Worm (Caenorhabditis elegans) whole organism, mixed stage, embryonic: ENCODE results near the gene K06B4.4.

Experiments used
- elt-3 ChIP-seq: fragments of 150-350 bp; optimal IDR thresholded peaks from 2 replicates; lab custom pipeline; 2014; ENCODE audit warnings: missing biosample characterization, missing genetic modification characterization
- lin-13 ChIP-seq: fragments of 150-350 bp; optimal IDR thresholded peaks from 2 replicates; lab custom pipeline; 2014; ENCODE audit warnings: missing biosample characterization, missing genetic modification characterization
- nhr-12 ChIP-seq: fragments of 150-350 bp; optimal IDR thresholded peaks from 2 replicates; lab custom pipeline; 2014; ENCODE audit warnings: missing biosample characterization, missing genetic modification characterization
- nhr-2 ChIP-seq: fragments of 150-350 bp; optimal IDR thresholded peaks from 2 replicates; lab custom pipeline; 2014; ENCODE audit warnings: missing biosample characterization, missing genetic modification characterization
- nhr-237 ChIP-seq: fragments of 150-350 bp; optimal IDR thresholded peaks from 2 replicates; lab custom pipeline; 2014; ENCODE audit warnings: missing biosample characterization, missing genetic modification characterization
- nhr-76 ChIP-seq: sonication (generic microtip); optimal IDR thresholded peaks from 2 replicates; lab custom pipeline; 2017; ENCODE audit warnings: missing biosample characterization, missing genetic modification characterization
- pha-4 ChIP-seq: fragments of 150-350 bp; optimal IDR thresholded peaks from 2 replicates; lab custom pipeline; 2018; ENCODE audit warnings: missing biosample characterization, missing genetic modification reagents, missing genetic modification characterization
- snpc-4 ChIP-seq: fragments of 150-350 bp; optimal IDR thresholded peaks from 2 replicates; lab custom pipeline; 2014; ENCODE audit warnings: missing biosample characterization, missing genetic modification characterization
- unc-120 ChIP-seq: sonication (generic microtip); optimal IDR thresholded peaks from 2 replicates; lab custom pipeline; 2017; ENCODE audit warnings: missing genetic modification characterization, missing compliant biosample characterization; ENCODE audit not compliant: poor library complexity, severe bottlenecking
- unc-39 ChIP-seq: fragments of 150-350 bp; optimal IDR thresholded peaks from 2 replicates; lab custom pipeline; 2014; ENCODE audit warnings: missing biosample characterization, missing genetic modification characterization
- unc-62 ChIP-seq: fragments of 150-350 bp; optimal IDR thresholded peaks from 2 replicates; lab custom pipeline; 2014; ENCODE audit warnings: missing biosample characterization, missing genetic modification reagents, missing genetic modification characterization

ce11 chrV:15712385-15712784 is 43.4 kb downstream of the K06B4.4 start:
- TF ChIP-seq nhr-237 (no peak), nhr-76 (tag; lab: Kevin White, UChicago) (no peak), lin-13 (no peak), pha-4 (tag; lab: Kevin White, UChicago) (no peak), unc-62 (no peak), nhr-2 (tag; lab: Kevin White, UChicago) (no peak), nhr-12 (tag; lab: Kevin White, UChicago) (no peak), snpc-4 (tag; lab: Kevin White, UChicago) (no peak), elt-3 (tag; lab: Kevin White, UChicago) (no peak), unc-120 (tag; lab: Kevin White, UChicago) (no peak), unc-39 (tag; lab: Kevin White, UChicago) (no peak)
